Worm (Caenorhabditis elegans): Measurements from ENCODE around the gene dhs-16.

- TF ChIP-seq pag-3 (tag; optimal IDR thresholded peaks at IDR 0.05; ENCODE audit: borderline replicate concordance) (no peak), fkh-10 (GFP tag; optimal IDR thresholded peaks at IDR 0.05) (no peak), mec-3 (tag; optimal IDR thresholded peaks at IDR 0.05; ENCODE audit: borderline replicate concordance) (no peak), hlh-6 (tag; optimal IDR thresholded peaks at IDR 0.05) (no peak), ama-1 (optimal IDR thresholded peaks at IDR 0.05) (no peak), pha-4 (tag; optimal IDR thresholded peaks at IDR 0.05) (no peak), pqm-1 (tag; optimal IDR thresholded peaks at IDR 0.05) (no peak), ceh-24 (tag; optimal IDR thresholded peaks at IDR 0.05) (no peak), dve-1 (tag; optimal IDR thresholded peaks at IDR 0.05) (no peak)
These were observed 28.8 kb upstream of the dhs-16 start, which contains the start of gene M03F8.6 for ce11 chrV:5954747-5955146.
